Fruit fly (Drosophila melanogaster) whole organism, embryonic: ENCODE results near the gene CG14965.

Experiments used
- Asciz ChIP-seq: fragments of 200-800 bp; sonication (Bioruptor generic); optimal IDR thresholded peaks from 2 replicates; lab custom pipeline; 2017; ENCODE audit warnings: missing biosample characterization, mild to moderate bottlenecking, missing genetic modification characterization, missing genetic modification reagents
- CG11696 ChIP-seq: fragments of 200-800 bp; sonication (Bioruptor generic); IDR thresholded peaks from 2 replicates; pipeline ENCODE4 v1.3.6; 2022; ENCODE audit warnings: missing biosample characterization, missing genetic modification characterization
- CG12236 ChIP-seq: fragments of 200-800 bp; sonication (Bioruptor generic); optimal IDR thresholded peaks from 2 replicates; lab custom pipeline; 2016; ENCODE audit warnings: missing biosample characterization, missing genetic modification characterization
- CG13894 ChIP-seq: fragments of 200-800 bp; sonication (Bioruptor generic); optimal IDR thresholded peaks from 3 replicates; lab custom pipeline; 2018; ENCODE audit warnings: missing biosample characterization, mild to moderate bottlenecking, missing genetic modification characterization, moderate library complexity
- CG14050 ChIP-seq: fragments of 200-800 bp; sonication (Bioruptor generic); IDR thresholded peaks from 3 replicates; pipeline ENCODE4 v1.3.6; 2022; ENCODE audit warnings: missing biosample characterization, missing genetic modification characterization
- CG14441 ChIP-seq: fragments of 200-800 bp; sonication (Bioruptor generic); IDR thresholded peaks from 2 replicates; pipeline ENCODE4 v1.3.6; 2022; ENCODE audit warnings: missing biosample characterization, missing genetic modification characterization
- CG14860 ChIP-seq: fragments of 200-800 bp; sonication (Bioruptor generic); IDR thresholded peaks from 3 replicates; pipeline ENCODE4 v1.3.6; 2022; ENCODE audit warnings: missing biosample characterization, missing genetic modification characterization; ENCODE audit not compliant: partially characterized antibody
- CG16815 ChIP-seq: fragments of 200-800 bp; sonication (Bioruptor generic); optimal IDR thresholded peaks from 3 replicates; lab custom pipeline; 2017; ENCODE audit warnings: missing biosample characterization, mild to moderate bottlenecking, missing genetic modification characterization
- CG17385 ChIP-seq: fragments of 200-800 bp; sonication (Bioruptor generic); optimal IDR thresholded peaks from 3 replicates; lab custom pipeline; 2018; ENCODE audit warnings: missing biosample characterization, mild to moderate bottlenecking, missing genetic modification characterization
- CG17612 ChIP-seq: fragments of 200-800 bp; sonication (Bioruptor generic); IDR thresholded peaks from 2 replicates; pipeline ENCODE4 v1.3.6; 2022; ENCODE audit warnings: missing biosample characterization, missing genetic modification characterization
- CG18476 ChIP-seq: fragments of 200-800 bp; sonication (Bioruptor generic); optimal IDR thresholded peaks from 2 replicates; lab custom pipeline; 2016; ENCODE audit warnings: missing biosample characterization, mild to moderate bottlenecking, missing genetic modification characterization
- CG4424 ChIP-seq: fragments of 200-800 bp; sonication (Bioruptor generic); optimal IDR thresholded peaks from 3 replicates; lab custom pipeline; 2016; ENCODE audit warnings: missing biosample characterization, missing genetic modification characterization
- CG5953 ChIP-seq: fragments of 200-800 bp; sonication (Bioruptor generic); IDR thresholded peaks from 2 replicates; pipeline ENCODE4 v1.3.6; 2022; ENCODE audit warnings: missing biosample characterization, missing genetic modification characterization
- CG7372 ChIP-seq: fragments of 200-800 bp; sonication (Bioruptor generic); IDR thresholded peaks from 2 replicates; pipeline ENCODE4 v1.3.6; 2022; ENCODE audit warnings: missing biosample characterization, missing genetic modification characterization
- CG8944 ChIP-seq: fragments of 200-800 bp; sonication (Bioruptor generic); optimal IDR thresholded peaks from 3 replicates; lab custom pipeline; 2016; ENCODE audit warnings: missing biosample characterization, missing genetic modification characterization
- CG9817 ChIP-seq: fragments of 200-800 bp; sonication (Bioruptor generic); optimal IDR thresholded peaks from 2 replicates; lab custom pipeline; 2018; ENCODE audit warnings: missing biosample characterization, mild to moderate bottlenecking, missing genetic modification characterization, moderate library complexity
- Dbx ChIP-seq: fragments of 200-800 bp; sonication (Bioruptor generic); IDR thresholded peaks from 3 replicates; pipeline ENCODE4 v1.3.6; 2022; ENCODE audit warnings: missing biosample characterization, missing genetic modification characterization
- Dp ChIP-seq: fragments of 200-800 bp; sonication (Bioruptor generic); optimal IDR thresholded peaks from 2 replicates; lab custom pipeline; 2018; ENCODE audit warnings: missing biosample characterization, mild to moderate bottlenecking, missing genetic modification characterization, moderate library complexity
- HLH3B ChIP-seq: fragments of 200-800 bp; sonication (Bioruptor generic); IDR thresholded peaks from 2 replicates; pipeline ENCODE4 v1.3.6; 2022; ENCODE audit warnings: missing biosample characterization, missing genetic modification characterization
- HLH54F ChIP-seq: fragments of 200-800 bp; sonication (Bioruptor generic); optimal IDR thresholded peaks from 3 replicates; lab custom pipeline; 2016; ENCODE audit warnings: missing biosample characterization, missing genetic modification characterization
- Hr3 ChIP-seq: fragments of 200-800 bp; sonication (Bioruptor generic); optimal IDR thresholded peaks from 3 replicates; lab custom pipeline; 2016; ENCODE audit warnings: missing biosample characterization, missing genetic modification characterization
- Jarid2 ChIP-seq: fragments of 200-800 bp; sonication (Bioruptor generic); optimal IDR thresholded peaks from 3 replicates; lab custom pipeline; 2017; ENCODE audit warnings: mild to moderate bottlenecking, missing biosample characterization, missing genetic modification reagents, missing genetic modification characterization
- Kr ChIP-seq: fragments of 200-800 bp; sonication (Bioruptor generic); optimal IDR thresholded peaks from 2 replicates; lab custom pipeline; 2017; ENCODE audit warnings: missing biosample characterization, mild to moderate bottlenecking, missing genetic modification characterization
- Lpt ChIP-seq: fragments of >200 bp; optimal IDR thresholded peaks from 2 replicates; lab custom pipeline; 2018; ENCODE audit warnings: missing biosample characterization, missing genetic modification characterization
- MTF-1 ChIP-seq: fragments of 200-800 bp; sonication (Bioruptor generic); optimal IDR thresholded peaks from 2 replicates; lab custom pipeline; 2018; ENCODE audit warnings: missing biosample characterization, mild to moderate bottlenecking, missing genetic modification characterization, borderline replicate concordance
- Six4 ChIP-seq: fragments of 200-800 bp; sonication (Bioruptor generic); optimal IDR thresholded peaks from 2 replicates; lab custom pipeline; 2016; ENCODE audit warnings: missing biosample characterization, missing genetic modification characterization
- Sox102F ChIP-seq: fragments of 200-800 bp; sonication (Bioruptor generic); optimal IDR thresholded peaks from 2 replicates; lab custom pipeline; 2018; ENCODE audit warnings: missing biosample characterization, mild to moderate bottlenecking, missing genetic modification characterization, moderate library complexity
- Stat92E ChIP-seq, 3 experiments: fragments of >200 bp in 2 of 3; fragments of 200-800 bp in 1 of 3; sonication (Bioruptor generic) in 1 of 3; optimal IDR thresholded peaks; 2 replicates each; lab custom pipeline; 2017 to 2019; ENCODE audit warnings: missing biosample characterization in 3 of 3, missing genetic modification characterization in 3 of 3, mild to moderate bottlenecking in 1 of 3, moderate library complexity in 1 of 3
- amos ChIP-seq: fragments of 200-800 bp; sonication (Bioruptor generic); IDR thresholded peaks from 2 replicates; pipeline ENCODE4 v1.3.6; 2022; ENCODE audit warnings: missing biosample characterization, missing genetic modification characterization; ENCODE audit not compliant: partially characterized antibody
- bigmax ChIP-seq: fragments of 200-800 bp; sonication (Bioruptor generic); optimal IDR thresholded peaks from 2 replicates; lab custom pipeline; 2018; ENCODE audit warnings: missing biosample characterization, mild to moderate bottlenecking, missing genetic modification characterization
- caup ChIP-seq: fragments of 200-800 bp; sonication (Bioruptor generic); optimal IDR thresholded peaks from 3 replicates; lab custom pipeline; 2017; ENCODE audit warnings: missing biosample characterization, mild to moderate bottlenecking, missing genetic modification characterization, moderate library complexity; ENCODE audit not compliant: severe bottlenecking
- chm ChIP-seq: fragments of 200-800 bp; sonication (Bioruptor generic); IDR thresholded peaks from 2 replicates; pipeline ENCODE4 v1.3.6; 2022; ENCODE audit warnings: missing biosample characterization, missing genetic modification characterization
- exex ChIP-seq: fragments of 200-800 bp; sonication (Bioruptor generic); optimal IDR thresholded peaks from 4 replicates; lab custom pipeline; 2018; ENCODE audit warnings: missing biosample characterization, mild to moderate bottlenecking, missing genetic modification characterization, moderate library complexity
- fd64A ChIP-seq: fragments of 200-800 bp; sonication (Bioruptor generic); optimal IDR thresholded peaks from 3 replicates; lab custom pipeline; 2018; ENCODE audit warnings: missing biosample characterization, mild to moderate bottlenecking, missing genetic modification characterization
- ftz-f1 ChIP-seq: fragments of 200-800 bp; sonication (Bioruptor generic); optimal IDR thresholded peaks from 2 replicates; lab custom pipeline; 2016; ENCODE audit warnings: missing biosample characterization, missing genetic modification characterization
- gem ChIP-seq: fragments of 200-800 bp; sonication (Bioruptor generic); optimal IDR thresholded peaks from 2 replicates; lab custom pipeline; 2019; ENCODE audit warnings: missing biosample characterization, mild to moderate bottlenecking, missing genetic modification characterization, moderate library complexity
- jigr1 ChIP-seq: fragments of 200-800 bp; sonication (Bioruptor generic); IDR thresholded peaks from 3 replicates; pipeline ENCODE4 v1.3.6; 2022; ENCODE audit warnings: missing biosample characterization, missing genetic modification characterization
- kah ChIP-seq: fragments of 200-800 bp; sonication (Bioruptor generic); optimal IDR thresholded peaks from 2 replicates; lab custom pipeline; 2018; ENCODE audit warnings: missing biosample characterization, mild to moderate bottlenecking, missing genetic modification characterization
- luna ChIP-seq: fragments of 200-800 bp; sonication (Bioruptor generic); optimal IDR thresholded peaks from 2 replicates; lab custom pipeline; 2016; ENCODE audit warnings: missing biosample characterization, missing genetic modification characterization
- p53 ChIP-seq: fragments of 200-800 bp; sonication (Bioruptor generic); optimal IDR thresholded peaks from 2 replicates; lab custom pipeline; 2016; ENCODE audit warnings: missing biosample characterization, missing genetic modification characterization
- rib ChIP-seq: fragments of 200-800 bp; sonication (Bioruptor generic); IDR thresholded peaks from 2 replicates; pipeline ENCODE4 v1.3.6; 2022; ENCODE audit warnings: missing biosample characterization, missing genetic modification characterization
- salm ChIP-seq: fragments of 200-800 bp; sonication (Bioruptor generic); optimal IDR thresholded peaks from 2 replicates; lab custom pipeline; 2018; ENCODE audit warnings: missing biosample characterization, mild to moderate bottlenecking, missing genetic modification characterization
- sima ChIP-seq: fragments of 200-800 bp; sonication (Bioruptor generic); optimal IDR thresholded peaks from 2 replicates; lab custom pipeline; 2016; ENCODE audit warnings: missing biosample characterization, missing genetic modification characterization
- sna ChIP-seq: fragments of 200-800 bp; sonication (Bioruptor generic); IDR thresholded peaks from 2 replicates; pipeline ENCODE4 v1.3.6; 2022; ENCODE audit warnings: missing biosample characterization, missing genetic modification characterization; ENCODE audit not compliant: partially characterized antibody
- tgo ChIP-seq: fragments of 200-800 bp; sonication (Bioruptor generic); IDR thresholded peaks from 3 replicates; pipeline ENCODE4 v1.3.6; 2022; ENCODE audit warnings: missing biosample characterization, missing genetic modification characterization
- tin ChIP-seq: fragments of 200-800 bp; sonication (Bioruptor generic); optimal IDR thresholded peaks from 3 replicates; lab custom pipeline; 2016; ENCODE audit warnings: missing biosample characterization, missing genetic modification characterization
- vvl ChIP-seq: fragments of 200-800 bp; sonication (Bioruptor generic); IDR thresholded peaks from 2 replicates; pipeline ENCODE4 v1.3.6; 2022; ENCODE audit warnings: missing biosample characterization, missing genetic modification characterization
- zen2 ChIP-seq: fragments of 200-800 bp; sonication (Bioruptor generic); IDR thresholded peaks from 3 replicates; pipeline ENCODE4 v1.3.6; 2022; ENCODE audit warnings: missing biosample characterization, missing genetic modification characterization; ENCODE audit not compliant: partially characterized antibody

The CG14965 gene

dm6 chr3L:3222643-3223389, 30.5 kb upstream of the CG14965 start, which contains the start of the genes RpL28 and eIF1 (continued):
- peak; percentile 93 for TF ChIP-seq CG4424
- TF ChIP-seq ftz-f1 (GFP tag; lab: Kevin White, UChicago) = peak; percentile 52
- peak; percentile 79 for TF ChIP-seq tgo (GFP tag; lab: Robert Waterston, UW)
- peak; percentile 90 for TF ChIP-seq Dbx
- TF ChIP-seq CG18476 (GFP tag; lab: Kevin White, UChicago) = peak; percentile 83
- peak; percentile 82 for TF ChIP-seq p53 (GFP tag; lab: Kevin White, UChicago)
- TF ChIP-seq zen2 (GFP tag; lab: Robert Waterston, UW) = peak; percentile 47; the same call in 2 of the 3 replicates
- TF ChIP-seq gem = no peak
- peak; percentile 78 for TF ChIP-seq amos (GFP tag; lab: Robert Waterston, UW)
- peak; percentile 89 for TF ChIP-seq fd64A
- TF ChIP-seq Hr3 (GFP tag; lab: Kevin White, UChicago) = peak; percentile 82
- peak; percentile 54; the same call in 1 of the 2 replicates for TF ChIP-seq CG17612
- peak; percentile 71 for TF ChIP-seq CG7372 (GFP tag; lab: Robert Waterston, UW)
- TF ChIP-seq Stat92E (GFP tag; optimal IDR thresholded peaks at IDR 0.05; lab: Kevin White, UChicago) = peak in 1 of 3 experiments; percentile 1
- TF ChIP-seq CG12236 = peak; percentile 85
- TF ChIP-seq CG8944 (GFP tag; lab: Kevin White, UChicago) = peak; percentile 81
- TF ChIP-seq tin (GFP tag; lab: Kevin White, UChicago) = peak; percentile 91
- no peak for TF ChIP-seq Lpt (GFP tag; lab: Kevin White, UChicago)
- TF ChIP-seq exex = peak; percentile 53
- TF ChIP-seq HLH54F (GFP tag; lab: Kevin White, UChicago) = peak; percentile 92
- peak; percentile 60; the same call in 1 of the 3 replicates for TF ChIP-seq jigr1 (GFP tag; lab: Robert Waterston, UW)
- no peak for TF ChIP-seq Sox102F (GFP tag; lab: Kevin White, UChicago)
- TF ChIP-seq CG5953 (GFP tag; lab: Robert Waterston, UW) = peak; percentile 80
- TF ChIP-seq Asciz (GFP tag; lab: Kevin White, UChicago) = peak; percentile 88
- peak; percentile 60; the same call in 2 of the 3 replicates for TF ChIP-seq CG14860 (GFP tag; lab: Robert Waterston, UW)
- peak; percentile 46 for TF ChIP-seq sima (GFP tag; lab: Kevin White, UChicago)
- peak; percentile 88 for TF ChIP-seq Kr (GFP tag; lab: Kevin White, UChicago)
- TF ChIP-seq MTF-1 (GFP tag; lab: Kevin White, UChicago) = peak; percentile 98
- peak; percentile 73 for TF ChIP-seq sna (GFP tag; lab: Robert Waterston, UW)
- TF ChIP-seq CG14050 (GFP tag; lab: Robert Waterston, UW) = peak; percentile 85
- TF ChIP-seq Jarid2 (GFP tag; lab: Kevin White, UChicago) = peak; percentile 78
- TF ChIP-seq rib = 0 out of 2 replicates have a peak, but pooled peaks have one; percentile 28
- peak; percentile 90 for TF ChIP-seq Six4
- TF ChIP-seq CG11696 (GFP tag; lab: Robert Waterston, UW) = peak; percentile 62
- peak; percentile 84 for TF ChIP-seq CG13894 (tag; lab: Kevin White, UChicago)
- peak; percentile 96 for TF ChIP-seq chm
- TF ChIP-seq CG14441 = peak; percentile 87
- TF ChIP-seq CG17385 (GFP tag; lab: Kevin White, UChicago) = peak; percentile 91
- TF ChIP-seq Dp = peak; percentile 60
- peak; percentile 98 for TF ChIP-seq caup (GFP tag; lab: Kevin White, UChicago)
- peak; percentile 82 for TF ChIP-seq HLH3B (GFP tag; lab: Robert Waterston, UW)
- peak; percentile 88 for TF ChIP-seq CG9817 (tag; lab: Kevin White, UChicago)
- peak; percentile 36 for TF ChIP-seq salm
- peak; percentile 78 for TF ChIP-seq CG16815 (GFP tag; lab: Kevin White, UChicago)
- peak; percentile 74 for TF ChIP-seq bigmax (GFP tag; lab: Kevin White, UChicago)
- TF ChIP-seq luna (GFP tag; lab: Kevin White, UChicago) = peak; percentile 92
- peak; percentile 91 for TF ChIP-seq vvl (GFP tag; lab: Robert Waterston, UW)
- TF ChIP-seq kah (GFP tag; lab: Kevin White, UChicago) = peak; percentile 88
